Worm (Caenorhabditis elegans) whole organism, L4/young adult: ENCODE measurements around the gene ceh-99.

Experiments used
- W03F9.2 ChIP-seq: fragments of 150-350 bp; optimal IDR thresholded peaks from 2 replicates; lab custom pipeline; 2014; ENCODE audit warnings: missing biosample characterization, missing genetic modification characterization
- dao-5 ChIP-seq: sonication (generic microtip); optimal IDR thresholded peaks from 2 replicates; lab custom pipeline; 2016; ENCODE audit warnings: missing genotype, missing genetic modification characterization, moderate library complexity, missing compliant biosample characterization
- him-1 ChIP-seq: sonication (generic microtip); optimal IDR thresholded peaks from 2 replicates; lab custom pipeline; 2016; ENCODE audit warnings: missing genotype, missing genetic modification reagents, missing genetic modification characterization, missing compliant biosample characterization

- no peak for TF ChIP-seq W03F9.2 (tag; lab: Kevin White, UChicago)
- TF ChIP-seq him-1 (tag; lab: Kevin White, UChicago), result no peak
- no peak for TF ChIP-seq dao-5 (tag; lab: Kevin White, UChicago)
Measured at ce11 chrII:12473406-12473805, 46.4 kb upstream of the ceh-99 start, which contains the start of gene srg-17.
